Worm (Caenorhabditis elegans) whole organism, young adult: ENCODE results near the gene meg-3.

Source experiments
- dox-1 ChIP-seq: fragments of 200-800 bp; sonication (Bioruptor generic); IDR thresholded peaks from 2 replicates; pipeline ENCODE4 v1.3.6; 2022; ENCODE audit warnings: missing genetic modification reagents, missing genetic modification characterization, missing compliant biosample characterization
- hsf-1 ChIP-seq: fragments of 200-800 bp; sonication (Bioruptor generic); IDR thresholded peaks from 2 replicates; pipeline ENCODE4 v1.3.6; 2022; ENCODE audit warnings: missing genetic modification reagents, missing genetic modification characterization, missing compliant biosample characterization

ce11 chrX:2030871-2031270 is 41.5 kb upstream of the meg-3 start:
- TF ChIP-seq dox-1 (GFP tag; lab: Robert Waterston, UW), result no peak
- no peak for TF ChIP-seq hsf-1 (GFP tag; lab: Robert Waterston, UW)
